Fruit fly (Drosophila melanogaster): ENCODE data around the gene CG5026.

The CG5026 gene

DNA sequence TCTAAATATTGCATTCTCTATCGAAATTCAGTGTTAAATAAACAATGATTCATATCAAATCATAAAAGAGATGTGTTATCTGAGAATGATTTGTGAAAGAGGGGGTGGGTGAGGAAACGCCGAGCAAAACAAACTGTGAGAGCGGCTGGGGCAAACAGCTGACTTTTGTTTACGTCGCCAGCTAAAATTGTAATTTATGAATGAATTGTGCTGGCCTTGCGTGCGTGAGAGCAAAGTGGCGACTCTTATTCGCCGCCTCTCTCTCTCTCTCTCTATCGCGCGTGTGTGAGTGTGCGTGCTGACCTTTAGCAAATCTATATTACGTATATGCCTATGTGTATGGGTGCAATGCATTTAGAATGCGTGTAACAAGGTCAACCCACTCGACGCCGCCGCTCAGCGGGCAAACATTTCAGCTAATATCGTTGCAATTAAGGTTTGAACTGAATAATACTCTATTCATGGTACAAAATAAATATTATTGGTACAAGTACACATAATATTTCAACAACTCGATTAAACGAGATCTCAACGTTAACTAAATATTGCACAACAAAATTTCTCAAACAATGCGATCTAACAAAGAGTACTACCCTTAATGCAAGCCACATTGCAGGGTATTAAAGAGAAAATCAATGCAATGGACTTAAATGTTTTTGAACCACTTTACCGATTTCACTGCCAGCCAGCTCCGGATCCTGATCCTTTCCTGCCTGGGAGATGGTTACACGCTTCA is 10.5 kb downstream of the CG5026 start (continued):
- TF ChIP-seq caup (GFP tag; optimal IDR thresholded peaks at IDR 0.05; ENCODE audit: severe bottlenecking) (no peak), sc (optimal IDR thresholded peaks at IDR 0.05) (no peak), sc (GFP tag; optimal IDR thresholded peaks at IDR 0.05) (no peak), Dek (tag; optimal IDR thresholded peaks at IDR 0.05) (no peak), CG7987 (GFP tag; optimal IDR thresholded peaks at IDR 0.05) (no peak), Deaf1 (tag; optimal IDR thresholded peaks at IDR 0.05) (no peak), Ravus (GFP tag; IDR thresholded peaks at IDR 0.05) (no peak), so (GFP tag; IDR thresholded peaks at IDR 0.05) (no peak), Myb (GFP tag; optimal IDR thresholded peaks at IDR 0.05) (no peak), Kr (GFP tag; optimal IDR thresholded peaks at IDR 0.05) (no peak), ro (GFP tag; IDR thresholded peaks at IDR 0.05) (no peak), CG2116 (GFP tag; optimal IDR thresholded peaks at IDR 0.05) (no peak), Bgb (GFP tag; IDR thresholded peaks at IDR 0.05; ENCODE audit: partially characterized antibody) (no peak), Six4 (GFP tag; optimal IDR thresholded peaks at IDR 0.05) (no peak), salm (tag; optimal IDR thresholded peaks at IDR 0.05) (no peak), Adf1 (GFP tag; IDR thresholded peaks at IDR 0.05) (peak; percentile 11; the same call in 1 of the 2 replicates), stc (GFP tag; IDR thresholded peaks at IDR 0.05) (peak; percentile 15; the same call in 1 of the 2 replicates), CG7271 (tag; optimal IDR thresholded peaks at IDR 0.05) (no peak)

DNA sequence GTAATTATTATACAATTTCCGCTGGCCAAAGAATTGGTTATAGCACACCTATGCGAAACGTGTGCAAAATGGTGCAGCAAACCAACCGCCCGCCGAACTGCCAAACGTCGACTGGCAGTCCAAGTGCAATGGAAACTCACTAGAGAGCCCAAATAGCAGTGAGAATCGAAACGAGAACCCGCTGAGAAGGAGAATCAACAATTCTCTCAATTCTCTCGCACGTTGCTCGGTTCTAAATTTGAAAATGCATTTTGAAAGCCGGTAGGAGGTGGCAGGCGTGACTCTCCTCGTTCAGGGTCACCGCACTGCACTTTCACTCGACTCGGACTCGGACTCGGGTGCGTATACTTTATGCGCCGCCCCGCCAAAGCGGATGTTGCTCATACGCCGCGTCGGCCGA is 11.5 kb downstream of the CG5026 start, which contains the start of gene CG5644:
Gene CG5644 (minus strand): TSS at position 101 of the 400 bp plus-strand sequence.
- TF ChIP-seq CG7372 (GFP tag; IDR thresholded peaks at IDR 0.05) (peak; percentile 64), wek (GFP tag; optimal IDR thresholded peaks at IDR 0.05) (no peak)

DNA sequence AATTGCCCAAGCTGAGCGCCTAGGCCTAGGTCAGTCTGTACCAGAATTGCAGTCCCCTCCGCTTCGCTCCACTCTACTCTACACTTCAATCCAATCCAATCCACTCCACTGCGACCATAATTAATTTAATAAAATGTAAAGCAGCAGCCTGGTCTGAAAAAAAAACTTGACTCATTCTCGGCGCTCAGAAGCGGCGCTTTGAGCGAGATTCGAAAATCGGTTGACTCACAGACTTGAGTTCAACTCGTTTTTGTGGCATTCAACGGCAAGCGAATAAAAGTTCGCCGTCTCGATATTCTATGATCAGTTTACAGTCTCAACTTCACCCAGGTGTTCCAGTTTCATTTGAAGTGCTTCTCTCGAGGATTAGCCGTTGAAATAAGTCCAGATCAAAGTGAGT is 13.2 kb downstream of the CG5026 start, which contains the start of gene CG13314:
Gene CG13314 (plus strand): TSS at position 301 of the 400 bp plus-strand sequence.
- no peak for TF ChIP-seq jumu (GFP tag; optimal IDR thresholded peaks at IDR 0.05)
- peak; percentile 88 for TF ChIP-seq z (GFP tag; IDR thresholded peaks at IDR 0.05)
- TF ChIP-seq chinmo (GFP tag; IDR thresholded peaks at IDR 0.05; ENCODE audit: partially characterized antibody), result 0 out of 4 replicates have a peak, but pooled peaks have one; percentile 47
- TF ChIP-seq CG31224 (GFP tag; IDR thresholded peaks at IDR 0.05), result 0 out of 2 replicates have a peak, but pooled peaks have one; percentile 12
- TF ChIP-seq bsh (GFP tag; optimal IDR thresholded peaks at IDR 0.05), result no peak

dm6 chr3L:8982044-8982443 is 13.7 kb downstream of the CG5026 start:
- TF ChIP-seq lola (GFP tag; optimal IDR thresholded peaks at IDR 0.05), result no peak
- TF ChIP-seq BtbVII (GFP tag; optimal IDR thresholded peaks at IDR 0.05), result no peak
- TF ChIP-seq CG14710 (tag; optimal IDR thresholded peaks at IDR 0.05), result no peak
- TF ChIP-seq CG10147 (GFP tag; optimal IDR thresholded peaks at IDR 0.05), result no peak
- TF ChIP-seq ranshi (GFP tag; IDR thresholded peaks at IDR 0.05), result no peak

DNA sequence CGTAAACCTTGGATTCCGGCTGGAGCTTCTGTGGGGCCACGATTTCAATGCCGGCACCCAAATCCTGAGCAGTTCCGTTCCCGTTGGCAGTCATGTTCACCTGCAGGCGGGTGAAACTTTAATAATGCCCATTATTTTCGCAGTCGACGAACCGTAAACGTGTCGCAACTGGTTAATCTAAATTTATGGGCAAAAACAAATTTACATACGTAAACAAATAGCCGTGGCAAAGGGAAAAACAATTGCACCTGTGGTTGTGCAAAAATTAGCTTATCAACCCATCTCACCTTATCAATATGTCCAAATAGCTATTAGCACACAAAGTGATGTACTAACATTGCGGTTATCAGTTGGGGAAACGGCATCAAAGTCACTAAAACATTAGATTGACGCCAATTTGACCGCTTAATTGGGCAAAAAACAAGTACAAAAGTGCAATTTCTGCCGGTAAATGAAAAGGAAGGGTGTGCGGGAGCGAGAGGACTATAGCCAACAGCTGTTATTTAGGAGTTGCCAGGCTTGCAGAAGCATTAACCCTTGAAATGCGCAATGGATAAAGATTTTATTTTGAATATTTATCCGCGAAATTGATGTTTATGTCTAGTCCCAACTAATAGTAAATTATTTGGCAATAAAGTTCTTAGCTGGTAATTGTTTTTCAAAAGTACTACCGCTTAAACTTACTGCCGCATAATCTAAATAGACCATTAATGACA is 17.0 kb downstream of the CG5026 start:
- TF ChIP-seq CG2712 (tag; optimal IDR thresholded peaks at IDR 0.05) (no peak), pzg (GFP tag; optimal IDR thresholded peaks at IDR 0.05) (peak; percentile 6), E2f2 (GFP tag; IDR thresholded peaks at IDR 0.05) (peak; percentile 48), ewg (GFP tag; optimal IDR thresholded peaks at IDR 0.05) (peak; percentile 8), br (optimal IDR thresholded peaks at IDR 0.05) (no peak), CG1832 (GFP tag; optimal IDR thresholded peaks at IDR 0.05) (peak; percentile 4), Sry-δ (GFP tag; optimal IDR thresholded peaks at IDR 0.05) (no peak), CG10959 (GFP tag; IDR thresholded peaks at IDR 0.05) (peak; percentile 84), CG11723 (GFP tag; optimal IDR thresholded peaks at IDR 0.05) (no peak), Dip2 (GFP tag; IDR thresholded peaks at IDR 0.05) (no peak), CG2199 (GFP tag; IDR thresholded peaks at IDR 0.05) (no peak), Dp (GFP tag; optimal IDR thresholded peaks at IDR 0.05) (peak; percentile 47), crp (GFP tag; optimal IDR thresholded peaks at IDR 0.05) (peak; percentile 26 to 82)
